Fruit fly (Drosophila melanogaster): ENCODE results near the gene CG16865.

DNA sequence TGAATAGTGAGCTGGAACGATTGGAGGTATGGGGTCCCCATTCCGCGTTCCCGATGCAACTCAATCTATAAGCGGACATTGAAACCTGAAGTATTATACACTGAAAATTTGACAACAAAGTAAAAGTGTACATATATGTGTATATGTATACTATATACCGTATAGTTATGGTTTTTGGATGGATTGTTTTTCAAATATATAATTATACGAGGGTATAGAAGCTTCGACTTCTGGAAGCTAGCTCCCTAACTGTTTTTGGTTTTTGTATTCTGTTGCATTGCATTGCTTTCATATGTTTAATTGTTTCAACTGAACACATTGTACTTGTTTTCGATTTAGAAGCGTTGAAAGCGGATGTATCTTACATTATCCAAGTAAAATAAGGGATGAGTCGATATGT is 1.8 kb downstream of the CG16865 start, which contains the start of gene CG16888:
- TF ChIP-seq Hr96 (GFP tag; optimal IDR thresholded peaks at IDR 0.05) (no peak), pad (GFP tag; optimal IDR thresholded peaks at IDR 0.05) (no peak)
